Worm (Caenorhabditis elegans): ENCODE measurements around the gene gpa-8.
A peak's percentile ranks its signal among the peaks of the same experiment; 100 is the strongest.

- TF ChIP-seq snpc-4 (tag; optimal IDR thresholded peaks at IDR 0.05) (peak; percentile 51), lin-39 (tag; optimal IDR thresholded peaks at IDR 0.05) (no peak), ZK546.5 (tag; optimal IDR thresholded peaks at IDR 0.05) (no peak), peb-1 (tag; optimal IDR thresholded peaks at IDR 0.05) (no peak), nhr-129 (tag; optimal IDR thresholded peaks at IDR 0.05) (peak; percentile 69)
Measured at ce11 chrV:12659426-12659825, 19.1 kb upstream of the gpa-8 start, which contains the start of gene ccch-3.
